Fruit fly (Drosophila melanogaster): ENCODE data around the gene Ect3.

- TF ChIP-seq CG4318 (GFP tag; optimal IDR thresholded peaks at IDR 0.05) (no peak), lz (GFP tag; optimal IDR thresholded peaks at IDR 0.05) (peak; percentile 56), CG11762 (GFP tag; optimal IDR thresholded peaks at IDR 0.05; ENCODE audit: insufficient read depth) (peak; percentile 2)
These were observed 24.4 kb upstream of the Ect3 start, which contains the start of gene Tango9 for dm6 chr3R:11974631-11975030.

Measured in whole organism, prepupa.